Worm (Caenorhabditis elegans): ENCODE data around the gene Y79H2A.12.

Gene Y79H2A.12

DNA sequence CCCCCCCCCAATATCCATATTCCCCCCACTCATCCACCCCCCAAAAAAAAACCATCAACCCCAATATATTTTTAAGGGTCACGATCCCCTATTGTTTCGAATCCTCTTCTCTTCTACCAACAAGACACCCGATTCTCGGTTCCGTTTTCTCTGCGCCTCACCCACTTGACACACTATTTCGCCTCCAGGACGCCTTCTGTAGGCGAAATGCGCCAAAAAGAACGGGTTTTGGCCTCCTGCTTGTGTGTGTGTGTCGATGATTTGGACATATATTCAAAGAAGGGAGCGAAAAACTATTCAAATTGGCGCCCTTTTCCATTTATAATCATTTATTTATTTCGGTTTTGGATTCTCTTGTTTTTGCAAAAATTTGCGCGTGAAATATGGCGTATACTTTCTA is 15.6 kb downstream of the Y79H2A.12 start (continued):
- TF ChIP-seq efl-1 (optimal IDR thresholded peaks at IDR 0.05) = no peak
- TF ChIP-seq efl-1 (GFP tag; optimal IDR thresholded peaks at IDR 0.05 in 1 of 2) = peak in 1 of 2 experiments; percentile 60
- no peak for TF ChIP-seq fkh-8 (tag; optimal IDR thresholded peaks at IDR 0.05)
- TF ChIP-seq hlh-17 (GFP tag; optimal IDR thresholded peaks at IDR 0.05; ENCODE audit: borderline replicate concordance) = no peak

ce11 chrIII:12009764-12010163 is 18.9 kb downstream of the Y79H2A.12 start:
- no peak for TF ChIP-seq fkh-10 (GFP tag; optimal IDR thresholded peaks at IDR 0.05)
- TF ChIP-seq elt-2 (tag; optimal IDR thresholded peaks at IDR 0.05) = no peak
- no peak for TF ChIP-seq hlh-17 (GFP tag; optimal IDR thresholded peaks at IDR 0.05; ENCODE audit: borderline replicate concordance)
- no peak for TF ChIP-seq egl-13 (tag; optimal IDR thresholded peaks at IDR 0.05)
- no peak for TF ChIP-seq swsn-7 (tag; optimal IDR thresholded peaks at IDR 0.05)
- no peak for TF ChIP-seq C34B4.2 (tag; optimal IDR thresholded peaks at IDR 0.05)
- no peak for TF ChIP-seq nhr-76 (tag; optimal IDR thresholded peaks at IDR 0.05)
- TF ChIP-seq nhr-19 (GFP tag; conservative IDR thresholded peaks at IDR 0.05) = 0 out of 2 replicates have a peak, but pooled peaks have one; percentile 18
- TF ChIP-seq nhr-71 (tag; optimal IDR thresholded peaks at IDR 0.05) = peak; percentile 43
- TF ChIP-seq nhr-47 (tag; optimal IDR thresholded peaks at IDR 0.05) = peak; percentile 7
- peak; percentile 94 for TF ChIP-seq nhr-85 (tag)
- no peak for TF ChIP-seq ceh-90 (tag; optimal IDR thresholded peaks at IDR 0.05)
- no peak for TF ChIP-seq rnt-1 (tag; optimal IDR thresholded peaks at IDR 0.05)
- TF ChIP-seq unc-30 (tag; optimal IDR thresholded peaks at IDR 0.05) = no peak
- no peak for TF ChIP-seq unc-98 (GFP tag; IDR thresholded peaks at IDR 0.05)
- peak; percentile 67 for TF ChIP-seq xbp-1 (tag; optimal IDR thresholded peaks at IDR 0.05)
- no peak for TF ChIP-seq nhr-84 (tag; optimal IDR thresholded peaks at IDR 0.05)
- TF ChIP-seq hpl-2 (GFP tag; optimal IDR thresholded peaks at IDR 0.05) = no peak
- TF ChIP-seq pax-3 (tag; optimal IDR thresholded peaks at IDR 0.05) = no peak
- TF ChIP-seq nhr-20 (tag; optimal IDR thresholded peaks at IDR 0.05) = peak; percentile 60
- TF ChIP-seq ceh-63 (GFP tag; optimal IDR thresholded peaks at IDR 0.05) = no peak
- TF ChIP-seq fos-1 (tag; optimal IDR thresholded peaks at IDR 0.05) = no peak
- no peak for TF ChIP-seq aha-1 (tag; optimal IDR thresholded peaks at IDR 0.05)
- TF ChIP-seq pag-3 (tag; optimal IDR thresholded peaks at IDR 0.05; ENCODE audit: borderline replicate concordance, insufficient read depth) = no peak
- peak in 1 of 2 experiments; percentile 34 for TF ChIP-seq lsy-2 (tag; optimal IDR thresholded peaks at IDR 0.05)
- no peak for TF ChIP-seq efl-1 (optimal IDR thresholded peaks at IDR 0.05)
- peak in 1 of 2 experiments; percentile 92 for TF ChIP-seq efl-1 (GFP tag; optimal IDR thresholded peaks at IDR 0.05 in 1 of 2)
- TF ChIP-seq lin-39 (tag; optimal IDR thresholded peaks at IDR 0.05) = no peak
- no peak for TF ChIP-seq nhr-90 (tag; optimal IDR thresholded peaks at IDR 0.05; ENCODE audit: poor library complexity)
- TF ChIP-seq irx-1 (tag; optimal IDR thresholded peaks at IDR 0.05) = no peak
- TF ChIP-seq sptf-1 (tag; optimal IDR thresholded peaks at IDR 0.05) = no peak
- TF ChIP-seq ceh-88 (GFP tag; IDR thresholded peaks at IDR 0.05) = no peak
- TF ChIP-seq lin-14 (GFP tag; optimal IDR thresholded peaks at IDR 0.05) = peak; percentile 64
- TF ChIP-seq egl-27 (tag; optimal IDR thresholded peaks at IDR 0.05) = no peak
- no peak for TF ChIP-seq nhr-77 (tag; optimal IDR thresholded peaks at IDR 0.05)
- no peak for TF ChIP-seq ama-1 (optimal IDR thresholded peaks at IDR 0.05)
- peak in 1 of 2 experiments; percentile 51 for TF ChIP-seq lin-35 (GFP tag; optimal IDR thresholded peaks at IDR 0.05)
- TF ChIP-seq unc-62 (GFP tag; optimal IDR thresholded peaks at IDR 0.05) = no peak
- peak; percentile 30 for TF ChIP-seq blmp-1 (tag; optimal IDR thresholded peaks at IDR 0.05)
- TF ChIP-seq fkh-8 (tag; optimal IDR thresholded peaks at IDR 0.05) = no peak
- TF ChIP-seq vab-15 (tag; optimal IDR thresholded peaks at IDR 0.05) = no peak
- TF ChIP-seq snu-23 (GFP tag; optimal IDR thresholded peaks at IDR 0.05) = peak; percentile 59
- TF ChIP-seq ceh-8 (GFP tag; optimal IDR thresholded peaks at IDR 0.05) = no peak
- TF ChIP-seq mdl-1 (tag; optimal IDR thresholded peaks at IDR 0.05) = no peak
- TF ChIP-seq sox-4 (tag; optimal IDR thresholded peaks at IDR 0.05) = no peak
- TF ChIP-seq grh-1 (GFP tag; IDR thresholded peaks at IDR 0.05) = peak; percentile 22; the same call in 1 of the 2 replicates
- TF ChIP-seq lin-15B (tag; optimal IDR thresholded peaks at IDR 0.05) = no peak
